Fruit fly (Drosophila melanogaster): ENCODE data around the gene CG33290.
A peak's percentile ranks its signal among the peaks of the same experiment; 100 is the strongest.

CG33290 gene

DNA sequence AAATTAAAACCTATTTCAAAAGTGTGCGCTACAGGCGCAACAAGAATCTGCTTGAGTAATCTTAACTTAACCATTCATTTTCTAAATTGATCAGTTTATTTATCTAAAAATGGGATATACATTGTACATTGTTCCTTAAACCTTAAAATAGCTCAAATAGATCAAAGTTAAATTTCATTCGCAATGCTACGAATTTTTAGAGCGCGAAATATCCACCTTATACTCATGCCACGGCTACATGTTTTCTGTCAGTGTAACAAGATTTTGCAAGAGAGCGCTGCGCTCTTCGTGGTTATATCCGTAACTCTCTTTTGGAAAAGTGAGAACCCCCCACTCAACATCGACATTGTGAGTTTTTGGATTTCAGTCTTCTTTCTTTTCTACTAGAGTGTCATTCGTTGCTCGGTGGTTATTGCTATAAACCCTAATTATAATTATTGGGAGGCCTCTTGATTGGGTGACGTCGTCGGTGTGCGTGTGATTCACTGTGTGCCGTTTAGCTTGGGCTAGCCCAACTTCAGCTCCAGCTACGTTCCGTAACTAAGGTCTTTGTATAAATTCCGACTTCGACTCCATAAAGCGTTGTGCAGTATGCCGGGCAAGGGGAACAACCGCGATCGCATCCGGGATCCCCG, 32.6 kb upstream of the CG33290 start (continued):
- no peak for TF ChIP-seq Dref (GFP tag; IDR thresholded peaks at IDR 0.05)
- TF ChIP-seq phol (tag; optimal IDR thresholded peaks at IDR 0.05) = peak; percentile 39
- TF ChIP-seq bsh (GFP tag; optimal IDR thresholded peaks at IDR 0.05) = peak in 1 of 2 experiments; percentile 53
- peak; percentile 37 for TF ChIP-seq CG7745 (tag; optimal IDR thresholded peaks at IDR 0.05)
- TF ChIP-seq exex (tag; optimal IDR thresholded peaks at IDR 0.05) = peak; percentile 82
- peak; percentile 14 for TF ChIP-seq Chrac-16 (GFP tag; optimal IDR thresholded peaks at IDR 0.05)
- peak; percentile 19 for TF ChIP-seq CG9437 (GFP tag; optimal IDR thresholded peaks at IDR 0.05)
- peak; percentile 21 for TF ChIP-seq CG10462 (GFP tag; optimal IDR thresholded peaks at IDR 0.05)
- TF ChIP-seq Hr51 (GFP tag; optimal IDR thresholded peaks at IDR 0.05) = peak in 1 of 2 experiments; percentile 49
- TF ChIP-seq GATAe (GFP tag; conservative IDR thresholded peaks at IDR 0.05) = no peak
- peak; percentile 39; the same call in 1 of the 3 replicates for TF ChIP-seq so (GFP tag; IDR thresholded peaks at IDR 0.05)
- peak; percentile 37 for TF ChIP-seq nmo (GFP tag; optimal IDR thresholded peaks at IDR 0.05)
- 0 out of 2 replicates have a peak, but pooled peaks have one; percentile 21 for TF ChIP-seq aop (GFP tag; IDR thresholded peaks at IDR 0.05)
- TF ChIP-seq D (optimal IDR thresholded peaks at IDR 0.05) = no peak
- TF ChIP-seq D (GFP tag; optimal IDR thresholded peaks at IDR 0.05) = no peak
- peak in 1 of 2 experiments; percentile 57 for TF ChIP-seq Hr78 (GFP tag; optimal IDR thresholded peaks at IDR 0.05)
- TF ChIP-seq Hr3 (GFP tag; optimal IDR thresholded peaks at IDR 0.05) = peak; percentile 38
- TF ChIP-seq Pdp1 (GFP tag; optimal IDR thresholded peaks at IDR 0.05) = peak; percentile 10 to 36
- 0 out of 3 replicates have a peak, but pooled peaks have one; percentile 24 for TF ChIP-seq Dbx (GFP tag; IDR thresholded peaks at IDR 0.05)
- peak; percentile 61 for TF ChIP-seq vvl (GFP tag; IDR thresholded peaks at IDR 0.05)
- TF ChIP-seq YL-1 (GFP tag; optimal IDR thresholded peaks at IDR 0.05) = no peak
- TF ChIP-seq CG3281 (GFP tag; optimal IDR thresholded peaks at IDR 0.05) = peak; percentile 49
- no peak for TF ChIP-seq grn (GFP tag; optimal IDR thresholded peaks at IDR 0.05)
- no peak for TF ChIP-seq CG1832 (GFP tag; optimal IDR thresholded peaks at IDR 0.05)
- no peak for TF ChIP-seq CG7963 (GFP tag; IDR thresholded peaks at IDR 0.05; ENCODE audit: partially characterized antibody)
- no peak for TF ChIP-seq Dip3 (GFP tag; optimal IDR thresholded peaks at IDR 0.05)
- TF ChIP-seq CG6791 (GFP tag; IDR thresholded peaks at IDR 0.05; ENCODE audit: partially characterized antibody) = 0 out of 3 replicates have a peak, but pooled peaks have one; percentile 26
- peak; percentile 26; the same call in 1 of the 3 replicates for TF ChIP-seq tgo (GFP tag; IDR thresholded peaks at IDR 0.05)
- no peak for TF ChIP-seq CG11723 (GFP tag; optimal IDR thresholded peaks at IDR 0.05)
- peak; percentile 1 for TF ChIP-seq CG15514 (GFP tag; optimal IDR thresholded peaks at IDR 0.05)
- peak; percentile 13 for TF ChIP-seq caup (GFP tag; optimal IDR thresholded peaks at IDR 0.05; ENCODE audit: severe bottlenecking)
- TF ChIP-seq gem (tag; optimal IDR thresholded peaks at IDR 0.05) = peak; percentile 70
- TF ChIP-seq lola (GFP tag; optimal IDR thresholded peaks at IDR 0.05) = peak in 1 of 3 experiments; percentile 25
- no peak for TF ChIP-seq Doc2 (GFP tag; IDR thresholded peaks at IDR 0.05)
- peak; percentile 43 for TF ChIP-seq ems (GFP tag; optimal IDR thresholded peaks at IDR 0.05)
- peak; percentile 15 for TF ChIP-seq scrt (GFP tag; optimal IDR thresholded peaks at IDR 0.05)
- peak; percentile 56; the same call in 1 of the 3 replicates for TF ChIP-seq dysf (GFP tag; IDR thresholded peaks at IDR 0.05)
- peak; percentile 44 for TF ChIP-seq Sox102F (GFP tag; optimal IDR thresholded peaks at IDR 0.05)
- no peak for TF ChIP-seq ewg (GFP tag; optimal IDR thresholded peaks at IDR 0.05)
- peak; percentile 23 for TF ChIP-seq CG12071 (GFP tag; optimal IDR thresholded peaks at IDR 0.05)
- peak; percentile 47 for TF ChIP-seq CG1603 (tag; optimal IDR thresholded peaks at IDR 0.05)
- TF ChIP-seq slp2 (GFP tag; optimal IDR thresholded peaks at IDR 0.05) = peak; percentile 23
- peak; percentile 39 for TF ChIP-seq her (GFP tag; optimal IDR thresholded peaks at IDR 0.05)
- peak; percentile 52 for TF ChIP-seq unpg (GFP tag; optimal IDR thresholded peaks at IDR 0.05)
- peak; percentile 6 for TF ChIP-seq HLH54F (GFP tag; optimal IDR thresholded peaks at IDR 0.05)
- peak; percentile 28 for TF ChIP-seq fd96Cb (tag; optimal IDR thresholded peaks at IDR 0.05)
- peak; percentile 10 for TF ChIP-seq chn (GFP tag; optimal IDR thresholded peaks at IDR 0.05)

Measured in whole organism, embryonic.